Fruit fly (Drosophila melanogaster): ENCODE data around the gene CG1924.

Gene CG1924

dm6 chrX:12227975-12228374, 49.5 kb upstream of the CG1924 start (continued):
- TF ChIP-seq Ets96B (tag; optimal IDR thresholded peaks at IDR 0.05) (peak; percentile 32), spab (GFP tag; optimal IDR thresholded peaks at IDR 0.05) (peak; percentile 8), CG34406 (GFP tag; optimal IDR thresholded peaks at IDR 0.05) (peak; percentile 34), CG8119 (GFP tag; IDR thresholded peaks at IDR 0.05) (peak; percentile 47; the same call in 2 of the 3 replicates), fkh (GFP tag; optimal IDR thresholded peaks at IDR 0.05) (no peak), Eip78C (GFP tag) (peak; percentile 80), Hr39 (GFP tag; optimal IDR thresholded peaks at IDR 0.05) (no peak), Hr38 (GFP tag; optimal IDR thresholded peaks at IDR 0.05) (no peak), CG31627 (GFP tag; optimal IDR thresholded peaks at IDR 0.05) (no peak), Lpt (GFP tag; optimal IDR thresholded peaks at IDR 0.05) (no peak), CG3919 (GFP tag; optimal IDR thresholded peaks at IDR 0.05) (no peak), CG9139 (GFP tag; optimal IDR thresholded peaks at IDR 0.05) (no peak), dac (GFP tag; optimal IDR thresholded peaks at IDR 0.05) (no peak), Gug (GFP tag; IDR thresholded peaks at IDR 0.05) (0 out of 2 replicates have a peak, but pooled peaks have one; percentile 17)

- peak; percentile 95 for TF ChIP-seq eg (GFP tag; IDR thresholded peaks at IDR 0.05)
- peak; percentile 98 for TF ChIP-seq Eip78C (GFP tag)
- TF ChIP-seq achi (GFP tag; optimal IDR thresholded peaks at IDR 0.05), result peak; percentile 93
- TF ChIP-seq fd59A (GFP tag; optimal IDR thresholded peaks at IDR 0.05), result peak; percentile 93
- TF ChIP-seq dac (GFP tag; optimal IDR thresholded peaks at IDR 0.05), result peak; percentile 95
- peak; percentile 93 for TF ChIP-seq CG8119 (GFP tag; IDR thresholded peaks at IDR 0.05)
- peak; percentile 95 for TF ChIP-seq Met (GFP tag; optimal IDR thresholded peaks at IDR 0.05)
- peak; percentile 93 for TF ChIP-seq CG4318 (GFP tag; optimal IDR thresholded peaks at IDR 0.05)
- peak; percentile 93 for TF ChIP-seq CG6808 (GFP tag; optimal IDR thresholded peaks at IDR 0.05)
- TF ChIP-seq Smox (GFP tag; optimal IDR thresholded peaks at IDR 0.05), result peak; percentile 93
- peak; percentile 91 for TF ChIP-seq Ets21C (GFP tag; optimal IDR thresholded peaks at IDR 0.05)
- peak; percentile 90 for TF ChIP-seq CG16779 (tag; optimal IDR thresholded peaks at IDR 0.05)
- TF ChIP-seq CG6163 (GFP tag; IDR thresholded peaks at IDR 0.05), result peak; percentile 96
- TF ChIP-seq OdsH (GFP tag; optimal IDR thresholded peaks at IDR 0.05), result peak; percentile 93
- peak; percentile 91 for TF ChIP-seq CG34406 (GFP tag; optimal IDR thresholded peaks at IDR 0.05)
- peak; percentile 86 for TF ChIP-seq fd85E (GFP tag; optimal IDR thresholded peaks at IDR 0.05)
- peak; percentile 89 to 92 for TF ChIP-seq salr (GFP tag; optimal IDR thresholded peaks at IDR 0.05)
- TF ChIP-seq topi (GFP tag; optimal IDR thresholded peaks at IDR 0.05), result peak; percentile 96
- TF ChIP-seq CG6276 (GFP tag; optimal IDR thresholded peaks at IDR 0.05), result peak; percentile 94
- peak; percentile 94 for TF ChIP-seq net (GFP tag; optimal IDR thresholded peaks at IDR 0.05)
- peak; percentile 95 for TF ChIP-seq pdm3 (GFP tag; optimal IDR thresholded peaks at IDR 0.05)
- peak; percentile 89 for TF ChIP-seq CG8319 (GFP tag; optimal IDR thresholded peaks at IDR 0.05)
- TF ChIP-seq CG6792 (GFP tag; optimal IDR thresholded peaks at IDR 0.05), result peak; percentile 95
- TF ChIP-seq CG7368 (GFP tag; optimal IDR thresholded peaks at IDR 0.05), result peak; percentile 88
- TF ChIP-seq Gug (GFP tag; IDR thresholded peaks at IDR 0.05), result peak; percentile 90
- peak; percentile 86 for TF ChIP-seq CG11294 (GFP tag; IDR thresholded peaks at IDR 0.05)
- peak; percentile 96 for TF ChIP-seq lz (GFP tag; optimal IDR thresholded peaks at IDR 0.05)
- peak; percentile 94 for TF ChIP-seq CG10669 (GFP tag; optimal IDR thresholded peaks at IDR 0.05)
- peak; percentile 96 for TF ChIP-seq Hr39 (GFP tag; optimal IDR thresholded peaks at IDR 0.05)
- peak; percentile 92 for TF ChIP-seq CG3032 (tag; optimal IDR thresholded peaks at IDR 0.05)
- TF ChIP-seq CG32006 (GFP tag; optimal IDR thresholded peaks at IDR 0.05), result peak; percentile 96
- TF ChIP-seq Hr38 (GFP tag; optimal IDR thresholded peaks at IDR 0.05), result peak; percentile 75
- TF ChIP-seq dsx (GFP tag; optimal IDR thresholded peaks at IDR 0.05; ENCODE audit: poor library complexity, severe bottlenecking), result peak; percentile 93
- TF ChIP-seq esn (GFP tag; optimal IDR thresholded peaks at IDR 0.05), result peak; percentile 95
- TF ChIP-seq Sox102F (GFP tag; optimal IDR thresholded peaks at IDR 0.05), result peak; percentile 94
- TF ChIP-seq CG6854 (GFP tag; optimal IDR thresholded peaks at IDR 0.05), result peak; percentile 91
- TF ChIP-seq cyc (GFP tag; optimal IDR thresholded peaks at IDR 0.05), result peak; percentile 96
- peak; percentile 96 for TF ChIP-seq ss (GFP tag; optimal IDR thresholded peaks at IDR 0.05)
- TF ChIP-seq CG1621 (tag; optimal IDR thresholded peaks at IDR 0.05), result peak; percentile 94
- TF ChIP-seq svp (GFP tag), result peak; percentile 97
- TF ChIP-seq Eip93F (GFP tag; optimal IDR thresholded peaks at IDR 0.05), result peak; percentile 64
- TF ChIP-seq Sox15 (GFP tag; optimal IDR thresholded peaks at IDR 0.05), result peak; percentile 90
- TF ChIP-seq CG8632 (GFP tag; optimal IDR thresholded peaks at IDR 0.05), result peak; percentile 92
These were observed 48.1 kb upstream of the CG1924 start for dm6 chrX:12226561-12226960.

All from whole organism, prepupa.